Worm (Caenorhabditis elegans): Measurements from ENCODE around the gene K04A8.19.

Gene K04A8.19

ce11 chrV:6516491-6517304, 37.5 kb downstream of the K04A8.19 start, which contains the start of gene mdh-1 (continued):
- TF ChIP-seq arid-1 (GFP tag; conservative IDR thresholded peaks at IDR 0.05) = no peak
- no peak for TF ChIP-seq Y48G9A.11 (GFP tag; IDR thresholded peaks at IDR 0.05)
- TF ChIP-seq mxl-3 (GFP tag; optimal IDR thresholded peaks at IDR 0.05) = no peak
- no peak for TF ChIP-seq lin-39 (tag; optimal IDR thresholded peaks at IDR 0.05)
- TF ChIP-seq unc-62 (GFP tag; optimal IDR thresholded peaks at IDR 0.05 in 1 of 2) = peak in 1 of 2 experiments; percentile 97
- TF ChIP-seq unc-62 (tag; optimal IDR thresholded peaks at IDR 0.05) = no peak
- no peak for TF ChIP-seq lin-1 (GFP tag; IDR thresholded peaks at IDR 0.05)
- TF ChIP-seq mes-2 (tag; optimal IDR thresholded peaks at IDR 0.05; ENCODE audit: poor library complexity, severe bottlenecking) = peak; percentile 9
- TF ChIP-seq fos-1 (tag; optimal IDR thresholded peaks at IDR 0.05) = no peak
- no peak for TF ChIP-seq madf-5 (GFP tag; IDR thresholded peaks at IDR 0.05)
- no peak for TF ChIP-seq spr-1 (tag; optimal IDR thresholded peaks at IDR 0.05)
- peak; percentile 13; the same call in 1 of the 2 replicates for TF ChIP-seq zfp-3 (GFP tag; conservative IDR thresholded peaks at IDR 0.05)
- no peak for TF ChIP-seq ctbp-1 (GFP tag; IDR thresholded peaks at IDR 0.05)
- TF ChIP-seq fkh-10 (GFP tag; optimal IDR thresholded peaks at IDR 0.05) = no peak
- no peak for TF ChIP-seq egl-27 (tag; optimal IDR thresholded peaks at IDR 0.05)
- no peak for TF ChIP-seq set-16 (GFP tag; IDR thresholded peaks at IDR 0.05)
- no peak for TF ChIP-seq dmd-9 (GFP tag; IDR thresholded peaks at IDR 0.05)
- TF ChIP-seq nhr-28 (tag; optimal IDR thresholded peaks at IDR 0.05) = peak; percentile 33
- no peak; the same call in 1 of the 2 replicates for TF ChIP-seq lin-38 (GFP tag; IDR thresholded peaks at IDR 0.05)
- no peak for TF ChIP-seq hlh-11 (tag; optimal IDR thresholded peaks at IDR 0.05)
- TF ChIP-seq F10B5.3 (tag; optimal IDR thresholded peaks at IDR 0.05) = no peak
- TF ChIP-seq T26A8.4 (GFP tag; IDR thresholded peaks at IDR 0.05) = no peak
- 0 out of 2 replicates have a peak, but pooled peaks have one; percentile 5 for TF ChIP-seq madf-9 (GFP tag; conservative IDR thresholded peaks at IDR 0.05)
- no peak for TF ChIP-seq rbr-2 (tag; optimal IDR thresholded peaks at IDR 0.05)
- no peak for TF ChIP-seq zag-1 (tag; optimal IDR thresholded peaks at IDR 0.05)

ce11 chrV:6515344-6515743, 38.9 kb downstream of the K04A8.19 start:
- TF ChIP-seq unc-130 (GFP tag; optimal IDR thresholded peaks at IDR 0.05) = no peak
- no peak for TF ChIP-seq unc-62 (GFP tag; optimal IDR thresholded peaks at IDR 0.05 in 1 of 2)
- TF ChIP-seq unc-62 (tag; optimal IDR thresholded peaks at IDR 0.05) = no peak
- peak; percentile 12; the same call in 1 of the 2 replicates for TF ChIP-seq dmd-6 (GFP tag; IDR thresholded peaks at IDR 0.05)
- 0 out of 2 replicates have a peak, but pooled peaks have one; percentile 2 for TF ChIP-seq madf-9 (GFP tag; conservative IDR thresholded peaks at IDR 0.05)
- no peak for TF ChIP-seq ZK337.2 (GFP tag; IDR thresholded peaks at IDR 0.05)
- no peak for TF ChIP-seq zip-2 (tag; optimal IDR thresholded peaks at IDR 0.05)
- no peak for TF ChIP-seq ztf-7 (tag; optimal IDR thresholded peaks at IDR 0.05)

DNA sequence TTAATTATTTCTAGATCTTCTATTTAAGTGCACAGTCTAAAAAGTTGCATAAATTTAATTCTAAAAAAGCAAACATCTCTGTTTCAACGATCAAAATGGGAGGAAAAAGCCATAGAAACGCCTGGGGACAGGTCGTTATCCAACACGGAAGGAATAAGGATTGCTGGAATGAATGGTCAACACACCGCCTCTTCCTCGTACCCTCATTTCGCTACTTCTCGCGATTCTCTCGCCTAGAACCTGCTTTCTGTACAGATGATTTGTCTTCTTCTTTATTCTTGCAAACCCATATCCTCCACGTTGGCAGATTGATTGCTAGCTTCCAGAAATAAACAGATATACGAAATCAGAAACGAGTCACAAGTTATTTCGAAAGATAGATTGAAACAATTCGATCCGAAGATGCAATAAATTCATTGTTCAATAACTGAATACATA, 39.3 kb downstream of the K04A8.19 start, which contains the start of gene dpy-11:
dpy-11 (minus strand) TSS at position 354 of the 438 bp plus-strand sequence.
- TF ChIP-seq spr-3 (GFP tag; optimal IDR thresholded peaks at IDR 0.05) (peak; percentile 12), dmd-6 (GFP tag; IDR thresholded peaks at IDR 0.05) (peak; percentile 45), daf-19 (GFP tag; conservative IDR thresholded peaks at IDR 0.05) (no peak), nhr-76 (tag; optimal IDR thresholded peaks at IDR 0.05) (no peak), lin-15B (tag; optimal IDR thresholded peaks at IDR 0.05) (no peak), lir-3 (tag; optimal IDR thresholded peaks at IDR 0.05) (no peak), hlh-30 (tag; optimal IDR thresholded peaks at IDR 0.05; ENCODE audit: insufficient read depth) (no peak), Y5F2A.4 (GFP tag; optimal IDR thresholded peaks at IDR 0.05) (no peak), egl-43 (GFP tag; IDR thresholded peaks at IDR 0.05) (no peak), ceh-28 (tag; optimal IDR thresholded peaks at IDR 0.05) (no peak), Y75B8A.6 (GFP tag; IDR thresholded peaks at IDR 0.05) (peak; percentile 91), Y105C5A.15 (GFP tag; IDR thresholded peaks at IDR 0.05) (0 out of 2 replicates have a peak, but pooled peaks have one; percentile 46), zfp-3 (GFP tag; conservative IDR thresholded peaks at IDR 0.05) (peak; percentile 93), ZK546.5 (tag; optimal IDR thresholded peaks at IDR 0.05) (no peak), dve-1 (tag; optimal IDR thresholded peaks at IDR 0.05; ENCODE audit: insufficient read depth) (peak; percentile 57), arid-1 (GFP tag; conservative IDR thresholded peaks at IDR 0.05) (no peak), nhr-111 (GFP tag; optimal IDR thresholded peaks at IDR 0.05) (no peak), nhr-10 (tag; optimal IDR thresholded peaks at IDR 0.05) (no peak), daf-8 (GFP tag; IDR thresholded peaks at IDR 0.05) (no peak), set-16 (GFP tag; IDR thresholded peaks at IDR 0.05) (no peak), ztf-11 (tag; optimal IDR thresholded peaks at IDR 0.05) (no peak), unc-62 (GFP tag; optimal IDR thresholded peaks at IDR 0.05 in 1 of 2) (no peak), unc-62 (tag; optimal IDR thresholded peaks at IDR 0.05) (no peak)

All from whole organism, L4 larva.